Worm (Caenorhabditis elegans) whole organism, L2 larva: ENCODE results near the gene his-41.

ENCODE experiments used
- Y55F3AM.14 ChIP-seq: fragments of 200-800 bp; sonication (Bioruptor generic); optimal IDR thresholded peaks from 2 replicates; lab custom pipeline; 2018; ENCODE audit warnings: mild to moderate bottlenecking, missing genetic modification characterization, missing compliant biosample characterization
- alr-1 ChIP-seq: fragments of 150-350 bp; optimal IDR thresholded peaks from 2 replicates; lab custom pipeline; 2014; ENCODE audit warnings: missing biosample characterization, missing genetic modification characterization
- aly-2 ChIP-seq: fragments of 150-350 bp; optimal IDR thresholded peaks from 2 replicates; lab custom pipeline; 2014; ENCODE audit warnings: missing biosample characterization, missing genetic modification characterization
- egl-27 ChIP-seq: sonication (generic microtip); optimal IDR thresholded peaks from 3 replicates; lab custom pipeline; 2017; ENCODE audit warnings: missing biosample characterization, missing genetic modification reagents, missing genetic modification characterization
- lin-39 ChIP-seq: fragments of 150-350 bp; optimal IDR thresholded peaks from 2 replicates; lab custom pipeline; 2014; ENCODE audit warnings: missing biosample characterization, missing genetic modification reagents, missing genetic modification characterization
- lsy-2 ChIP-seq, 2 experiments: fragments of 150-350 bp in 1 of 2; sonication (generic microtip) in 1 of 2; optimal IDR thresholded peaks; 2 replicates each; lab custom pipeline; 2014 to 2017; ENCODE audit warnings: missing biosample characterization in 2 of 2, missing genetic modification characterization in 2 of 2
- nhr-12 ChIP-seq: fragments of 150-350 bp; optimal IDR thresholded peaks from 2 replicates; lab custom pipeline; 2014; ENCODE audit warnings: missing biosample characterization, missing genetic modification characterization
- nhr-23 ChIP-seq: fragments of 150-350 bp; optimal IDR thresholded peaks from 2 replicates; lab custom pipeline; 2014; ENCODE audit warnings: missing biosample characterization, missing genetic modification reagents, missing genetic modification characterization
- nhr-237 ChIP-seq: fragments of 150-350 bp; optimal IDR thresholded peaks from 2 replicates; lab custom pipeline; 2014; ENCODE audit warnings: missing biosample characterization, missing genetic modification characterization
- nhr-25 ChIP-seq: fragments of 150-350 bp; sonication (generic microtip); optimal IDR thresholded peaks from 3 replicates; lab custom pipeline; 2014; ENCODE audit warnings: missing biosample characterization, missing genetic modification characterization
- snpc-4 ChIP-seq: fragments of 150-350 bp; optimal IDR thresholded peaks from 2 replicates; lab custom pipeline; 2014; ENCODE audit warnings: missing biosample characterization, missing genetic modification characterization
- ztf-11 ChIP-seq: sonication (generic microtip); optimal IDR thresholded peaks from 2 replicates; lab custom pipeline; 2017; ENCODE audit warnings: missing biosample characterization, missing genetic modification characterization

- no peak for TF ChIP-seq Y55F3AM.14
- TF ChIP-seq lin-39 = no peak
- TF ChIP-seq nhr-237 = no peak
- TF ChIP-seq lsy-2 (tag; optimal IDR thresholded peaks at IDR 0.05; lab: Kevin White, UChicago) = no peak
- no peak for TF ChIP-seq aly-2 (tag; lab: Kevin White, UChicago)
- no peak for TF ChIP-seq alr-1
- no peak for TF ChIP-seq nhr-25
- no peak for TF ChIP-seq ztf-11 (tag; lab: Kevin White, UChicago)
- no peak for TF ChIP-seq egl-27 (tag; lab: Kevin White, UChicago)
- no peak for TF ChIP-seq snpc-4 (tag; lab: Kevin White, UChicago)
- no peak for TF ChIP-seq nhr-12 (tag; lab: Kevin White, UChicago)
- no peak for TF ChIP-seq nhr-23 (tag; lab: Kevin White, UChicago)
These were observed 37.9 kb downstream of the his-41 start, which contains the start of gene K09G1.1 for ce11 chrV:9583323-9583644.
